Worm (Caenorhabditis elegans) whole organism, L3 larva: ENCODE data around the gene R166.3.

Experiments used
- R02D3.7 ChIP-seq: fragments of 150-350 bp; optimal IDR thresholded peaks from 2 replicates; lab custom pipeline; 2014; ENCODE audit warnings: missing biosample characterization, missing genetic modification characterization
- ZK546.5 ChIP-seq: sonication (generic microtip); optimal IDR thresholded peaks from 2 replicates; lab custom pipeline; 2017; ENCODE audit warnings: missing biosample characterization, missing genetic modification characterization
- aly-2 ChIP-seq: fragments of 150-350 bp; optimal IDR thresholded peaks from 2 replicates; lab custom pipeline; 2014; ENCODE audit warnings: missing biosample characterization, missing genetic modification characterization
- ama-1 ChIP-seq: fragments of 150-350 bp; optimal IDR thresholded peaks from 2 replicates; lab custom pipeline; 2018
- ceh-28 ChIP-seq: fragments of 150-350 bp; optimal IDR thresholded peaks from 2 replicates; lab custom pipeline; 2014; ENCODE audit warnings: missing biosample characterization, missing genetic modification reagents, missing genetic modification characterization
- ceh-9 ChIP-seq: sonication (generic microtip); optimal IDR thresholded peaks from 2 replicates; lab custom pipeline; 2018; ENCODE audit warnings: missing biosample characterization, missing genetic modification characterization
- daf-12 ChIP-seq: fragments of 150-350 bp; optimal IDR thresholded peaks from 2 replicates; lab custom pipeline; 2014; ENCODE audit warnings: missing biosample characterization, missing genetic modification reagents, missing genetic modification characterization
- egl-27 ChIP-seq: sonication (generic microtip); optimal IDR thresholded peaks from 4 replicates; lab custom pipeline; 2017; ENCODE audit warnings: missing biosample characterization, missing genetic modification reagents, missing genetic modification characterization
- egl-5 ChIP-seq: fragments of 150-350 bp; optimal IDR thresholded peaks from 2 replicates; lab custom pipeline; 2017; ENCODE audit warnings: missing biosample characterization, missing genetic modification reagents, missing genetic modification characterization, inconsistent platforms
- elt-1 ChIP-seq: fragments of 150-350 bp; optimal IDR thresholded peaks from 2 replicates; lab custom pipeline; 2014; ENCODE audit warnings: missing biosample characterization, missing genetic modification characterization
- elt-2 ChIP-seq: sonication (generic microtip); optimal IDR thresholded peaks from 2 replicates; lab custom pipeline; 2016; ENCODE audit warnings: missing genetic modification reagents, mild to moderate bottlenecking, missing genetic modification characterization, missing compliant biosample characterization
- eor-1 ChIP-seq, 2 experiments: fragments of 150-350 bp; optimal IDR thresholded peaks; 2 replicates each; lab custom pipeline; 2014 to 2018; ENCODE audit warnings: missing biosample characterization in 2 of 2, missing genetic modification characterization in 2 of 2
- fkh-10 ChIP-seq: sonication (generic microtip); optimal IDR thresholded peaks from 2 replicates; lab custom pipeline; 2017; ENCODE audit warnings: missing biosample characterization, missing genetic modification reagents, missing genetic modification characterization
- fkh-2 ChIP-seq: fragments of 150-350 bp; optimal IDR thresholded peaks from 2 replicates; lab custom pipeline; 2014; ENCODE audit warnings: missing biosample characterization, missing genetic modification reagents, missing genetic modification characterization
- fos-1 ChIP-seq: fragments of 150-350 bp; optimal IDR thresholded peaks from 2 replicates; lab custom pipeline; 2014; ENCODE audit warnings: missing biosample characterization, missing genetic modification characterization
- jun-1 ChIP-seq: fragments of 150-350 bp; optimal IDR thresholded peaks from 2 replicates; lab custom pipeline; 2014; ENCODE audit warnings: missing biosample characterization, missing genetic modification reagents, missing genetic modification characterization
- lin-15B ChIP-seq: fragments of 150-350 bp; optimal IDR thresholded peaks from 2 replicates; lab custom pipeline; 2014; ENCODE audit warnings: missing biosample characterization, missing genetic modification characterization
- lin-39 ChIP-seq: fragments of 150-350 bp; optimal IDR thresholded peaks from 2 replicates; lab custom pipeline; 2018; ENCODE audit warnings: missing biosample characterization, missing genetic modification reagents, missing genetic modification characterization
- lsy-12 ChIP-seq: sonication (generic microtip); optimal IDR thresholded peaks from 2 replicates; lab custom pipeline; 2016; ENCODE audit warnings: mild to moderate bottlenecking, missing genetic modification characterization, missing compliant biosample characterization
- mdl-1 ChIP-seq: fragments of 150-350 bp; optimal IDR thresholded peaks from 2 replicates; lab custom pipeline; 2014; ENCODE audit warnings: missing biosample characterization, missing genetic modification characterization
- mml-1 ChIP-seq: fragments of 150-350 bp; sonication (generic microtip); optimal IDR thresholded peaks from 3 replicates; lab custom pipeline; 2014; ENCODE audit warnings: missing biosample characterization, missing genetic modification characterization
- nfya-1 ChIP-seq: sonication (generic microtip); optimal IDR thresholded peaks from 2 replicates; lab custom pipeline; 2017; ENCODE audit warnings: missing genetic modification characterization, mild to moderate bottlenecking, missing compliant biosample characterization, antibody characterized with exemption, moderate library complexity; ENCODE audit not compliant: insufficient read depth
- nhr-12 ChIP-seq: fragments of 150-350 bp; optimal IDR thresholded peaks from 2 replicates; lab custom pipeline; 2014; ENCODE audit warnings: missing biosample characterization, missing genetic modification characterization
- nhr-23 ChIP-seq: fragments of 150-350 bp; optimal IDR thresholded peaks from 2 replicates; lab custom pipeline; 2014; ENCODE audit warnings: missing biosample characterization, missing genetic modification reagents, missing genetic modification characterization
- nhr-237 ChIP-seq: fragments of 150-350 bp; optimal IDR thresholded peaks from 2 replicates; lab custom pipeline; 2014; ENCODE audit warnings: missing biosample characterization, missing genetic modification characterization
- nhr-25 ChIP-seq: sonication (generic microtip); optimal IDR thresholded peaks from 2 replicates; lab custom pipeline; 2017; ENCODE audit warnings: missing biosample characterization, missing genetic modification characterization
- nhr-28 ChIP-seq: fragments of 150-350 bp; optimal IDR thresholded peaks from 2 replicates; lab custom pipeline; 2014; ENCODE audit warnings: missing biosample characterization, missing genetic modification characterization
- nhr-67 ChIP-seq: fragments of 150-350 bp; optimal IDR thresholded peaks from 2 replicates; lab custom pipeline; 2014; ENCODE audit warnings: missing biosample characterization, missing genetic modification characterization
- nhr-76 ChIP-seq: fragments of 150-350 bp; sonication (generic microtip); optimal IDR thresholded peaks from 5 replicates; lab custom pipeline; 2014; ENCODE audit warnings: missing biosample characterization, missing genetic modification characterization
- nhr-77 ChIP-seq: fragments of 150-350 bp; optimal IDR thresholded peaks from 2 replicates; lab custom pipeline; 2014; ENCODE audit warnings: missing biosample characterization, missing genetic modification characterization
- pha-4 ChIP-seq: fragments of 150-350 bp; optimal IDR thresholded peaks from 2 replicates; lab custom pipeline; 2014; ENCODE audit warnings: missing biosample characterization, missing genetic modification reagents, missing genetic modification characterization
- pqm-1 ChIP-seq: fragments of 150-350 bp; optimal IDR thresholded peaks from 2 replicates; lab custom pipeline; 2017; ENCODE audit warnings: missing biosample characterization, missing genetic modification characterization, inconsistent platforms
- sea-2 ChIP-seq: fragments of 150-350 bp; sonication (generic microtip); optimal IDR thresholded peaks from 4 replicates; lab custom pipeline; 2014; ENCODE audit warnings: missing biosample characterization, missing genetic modification reagents, missing genetic modification characterization
- skn-1 ChIP-seq: fragments of 150-350 bp; optimal IDR thresholded peaks from 2 replicates; lab custom pipeline; 2014; ENCODE audit warnings: missing biosample characterization, missing genetic modification characterization
- snpc-4 ChIP-seq: fragments of 150-350 bp; optimal IDR thresholded peaks from 2 replicates; lab custom pipeline; 2014; ENCODE audit warnings: missing biosample characterization, missing genetic modification characterization
- tbx-2 ChIP-seq: sonication (generic microtip); optimal IDR thresholded peaks from 2 replicates; lab custom pipeline; 2016; ENCODE audit warnings: mild to moderate bottlenecking, missing genetic modification characterization, missing compliant biosample characterization
- unc-39 ChIP-seq: sonication (generic microtip); optimal IDR thresholded peaks from 4 replicates; lab custom pipeline; 2017; ENCODE audit warnings: missing biosample characterization, missing genetic modification characterization
- unc-62 ChIP-seq: fragments of 150-350 bp; sonication (generic microtip); optimal IDR thresholded peaks from 4 replicates; lab custom pipeline; 2014; ENCODE audit warnings: missing biosample characterization, missing genetic modification reagents, missing genetic modification characterization
- zag-1 ChIP-seq: fragments of 150-350 bp; optimal IDR thresholded peaks from 2 replicates; lab custom pipeline; 2014; ENCODE audit warnings: missing biosample characterization, missing genetic modification characterization
- ztf-11 ChIP-seq: fragments of 150-350 bp; optimal IDR thresholded peaks from 2 replicates; lab custom pipeline; 2014; ENCODE audit warnings: missing biosample characterization, missing genetic modification characterization
- ztf-4 ChIP-seq: fragments of 150-350 bp; optimal IDR thresholded peaks from 2 replicates; lab custom pipeline; 2014; ENCODE audit warnings: missing biosample characterization, missing genetic modification characterization

The R166.3 gene

ce11 chrII:10513377-10513776 lies 25.8 kb downstream of the R166.3 start:
- TF ChIP-seq aly-2 (tag; lab: Kevin White, UChicago), result no peak
- TF ChIP-seq snpc-4 (tag; lab: Kevin White, UChicago), result no peak
- no peak for TF ChIP-seq daf-12 (tag; lab: Kevin White, UChicago)
- TF ChIP-seq elt-1, result no peak
- no peak for TF ChIP-seq nhr-237 (tag; lab: Kevin White, UChicago)
- no peak for TF ChIP-seq lsy-12 (tag; lab: Kevin White, UChicago)
- TF ChIP-seq fkh-2, result no peak
- TF ChIP-seq ama-1, result no peak
- no peak for TF ChIP-seq skn-1

ce11 chrII:10510242-10510641 lies 28.9 kb downstream of the R166.3 start, which contains the start of gene F59B10.3:
F59B10.3 (plus strand) TSS chrII:10510542.
- peak; percentile 63 for TF ChIP-seq pha-4 (tag; lab: Kevin White, UChicago)
- TF ChIP-seq ama-1, result no peak

ce11 chrII:10509746-10510145 lies 29.4 kb downstream of the R166.3 start, which contains the start of gene F59B10.2:
F59B10.2 (minus strand) TSS chrII:10509846.
- no peak for TF ChIP-seq nhr-67 (tag; lab: Kevin White, UChicago)
- TF ChIP-seq ceh-28 (tag; lab: Kevin White, UChicago), result no peak
- no peak for TF ChIP-seq nhr-28
- TF ChIP-seq nhr-23 (tag; lab: Kevin White, UChicago), result no peak
- no peak for TF ChIP-seq aly-2 (tag; lab: Kevin White, UChicago)
- TF ChIP-seq pqm-1 (tag; lab: Kevin White, UChicago), result no peak
- TF ChIP-seq pha-4 (tag; lab: Kevin White, UChicago), result no peak
- TF ChIP-seq mml-1, result no peak
- no peak for TF ChIP-seq egl-27
- TF ChIP-seq fos-1 (tag; lab: Kevin White, UChicago), result no peak
- no peak for TF ChIP-seq elt-2

- TF ChIP-seq aly-2 (tag; lab: Kevin White, UChicago) (no peak), unc-39 (tag; lab: Kevin White, UChicago) (no peak), egl-5 (tag; lab: Kevin White, UChicago) (no peak), eor-1 (tag; optimal IDR thresholded peaks at IDR 0.05; lab: Kevin White, UChicago) (no peak), ceh-9 (tag; lab: Kevin White, UChicago) (no peak), lin-39 (tag; lab: Kevin White, UChicago) (no peak), nfya-1 (tag; lab: Kevin White, UChicago) (no peak), snpc-4 (tag; lab: Kevin White, UChicago) (no peak), lsy-12 (tag; lab: Kevin White, UChicago) (no peak), zag-1 (tag; lab: Kevin White, UChicago) (no peak)
These were observed 31.2 kb downstream of the R166.3 start for ce11 chrII:10507906-10508305.

ce11 chrII:10505949-10506348 lies 33.2 kb downstream of the R166.3 start:
- TF ChIP-seq egl-27, result no peak
- TF ChIP-seq nhr-25 (tag; lab: Kevin White, UChicago), result peak; percentile 73
- peak; percentile 46 for TF ChIP-seq nhr-23 (tag; lab: Kevin White, UChicago)
- no peak for TF ChIP-seq daf-12 (tag; lab: Kevin White, UChicago)
- TF ChIP-seq nhr-28, result no peak
- no peak for TF ChIP-seq snpc-4 (tag; lab: Kevin White, UChicago)
- TF ChIP-seq, all 47 proteins: peak for 2

ce11 chrII:10504729-10505128 lies 34.4 kb downstream of the R166.3 start:
- TF ChIP-seq fos-1 (tag; lab: Kevin White, UChicago), result no peak
- TF ChIP-seq aly-2 (tag; lab: Kevin White, UChicago), result no peak
- no peak for TF ChIP-seq snpc-4 (tag; lab: Kevin White, UChicago)
- no peak for TF ChIP-seq nhr-77
- no peak for TF ChIP-seq nhr-237 (tag; lab: Kevin White, UChicago)
- TF ChIP-seq zag-1 (tag; lab: Kevin White, UChicago), result no peak
- TF ChIP-seq tbx-2 (tag; lab: Kevin White, UChicago), result no peak
- TF ChIP-seq ztf-4 (tag; lab: Kevin White, UChicago), result no peak
- TF ChIP-seq daf-12 (tag; lab: Kevin White, UChicago), result no peak
- TF ChIP-seq ceh-9 (tag; lab: Kevin White, UChicago), result no peak
- peak; percentile 46 for TF ChIP-seq nhr-25 (tag; lab: Kevin White, UChicago)
- TF ChIP-seq nhr-76 (tag; lab: Kevin White, UChicago), result no peak
- TF ChIP-seq ztf-11 (tag; lab: Kevin White, UChicago), result no peak
- peak; percentile 20 for TF ChIP-seq lin-39 (tag; lab: Kevin White, UChicago)
- no peak for TF ChIP-seq unc-62 (GFP tag; lab: Kevin White, UChicago)
- no peak for TF ChIP-seq sea-2
- TF ChIP-seq nhr-67 (tag; lab: Kevin White, UChicago), result no peak
- no peak for TF ChIP-seq fkh-2
- TF ChIP-seq elt-1, result no peak
- TF ChIP-seq mdl-1 (tag; lab: Kevin White, UChicago), result no peak
- no peak for TF ChIP-seq ZK546.5
- no peak for TF ChIP-seq R02D3.7 (tag; lab: Kevin White, UChicago)
- no peak for TF ChIP-seq nhr-12
- TF ChIP-seq jun-1 (tag; lab: Kevin White, UChicago), result peak; percentile 35
- no peak for TF ChIP-seq ceh-28 (tag; lab: Kevin White, UChicago)
- TF ChIP-seq fkh-10 (GFP tag; lab: Kevin White, UChicago), result no peak
- no peak for TF ChIP-seq skn-1
- TF ChIP-seq nfya-1 (tag; lab: Kevin White, UChicago), result peak; percentile 1
- TF ChIP-seq ama-1, result no peak
- TF ChIP-seq lin-15B (tag; lab: Kevin White, UChicago), result no peak
- TF ChIP-seq elt-2, result no peak
